Worm (Caenorhabditis elegans) whole organism, L3 larva: ENCODE data around the gene rop-1.

Experiments used
- R02D3.7 ChIP-seq: fragments of 150-350 bp; optimal IDR thresholded peaks from 2 replicates; lab custom pipeline; 2014; ENCODE audit warnings: missing biosample characterization, missing genetic modification characterization
- aly-2 ChIP-seq: fragments of 150-350 bp; optimal IDR thresholded peaks from 2 replicates; lab custom pipeline; 2014; ENCODE audit warnings: missing biosample characterization, missing genetic modification characterization
- ama-1 ChIP-seq: fragments of 150-350 bp; optimal IDR thresholded peaks from 2 replicates; lab custom pipeline; 2018
- ceh-16 ChIP-seq: sonication (generic microtip); optimal IDR thresholded peaks from 2 replicates; lab custom pipeline; 2017; ENCODE audit warnings: missing biosample characterization, missing genetic modification characterization
- ceh-28 ChIP-seq: fragments of 150-350 bp; optimal IDR thresholded peaks from 2 replicates; lab custom pipeline; 2014; ENCODE audit warnings: missing biosample characterization, missing genetic modification reagents, missing genetic modification characterization
- ceh-82 ChIP-seq: fragments of 150-350 bp; optimal IDR thresholded peaks from 2 replicates; lab custom pipeline; 2014; ENCODE audit warnings: missing biosample characterization, missing genetic modification characterization
- daf-12 ChIP-seq: fragments of 150-350 bp; optimal IDR thresholded peaks from 2 replicates; lab custom pipeline; 2014; ENCODE audit warnings: missing biosample characterization, missing genetic modification reagents, missing genetic modification characterization
- egl-27 ChIP-seq: sonication (generic microtip); optimal IDR thresholded peaks from 4 replicates; lab custom pipeline; 2017; ENCODE audit warnings: missing biosample characterization, missing genetic modification reagents, missing genetic modification characterization
- elt-1 ChIP-seq: fragments of 150-350 bp; optimal IDR thresholded peaks from 2 replicates; lab custom pipeline; 2014; ENCODE audit warnings: missing biosample characterization, missing genetic modification characterization
- elt-2 ChIP-seq: sonication (generic microtip); optimal IDR thresholded peaks from 2 replicates; lab custom pipeline; 2016; ENCODE audit warnings: missing genetic modification reagents, mild to moderate bottlenecking, missing genetic modification characterization, missing compliant biosample characterization
- elt-3 ChIP-seq, 3 experiments: fragments of 150-350 bp in 1 of 3; sonication (generic microtip) in 2 of 3; optimal IDR thresholded peaks; 2 replicates in 2 of 3; 4 replicates in 1 of 3; lab custom pipeline; 2014 to 2017; ENCODE audit warnings: missing biosample characterization in 3 of 3, missing genetic modification characterization in 3 of 3
- eor-1 ChIP-seq, 2 experiments: fragments of 150-350 bp; optimal IDR thresholded peaks; 2 replicates each; lab custom pipeline; 2014 to 2018; ENCODE audit warnings: missing biosample characterization in 2 of 2, missing genetic modification characterization in 2 of 2
- fkh-2 ChIP-seq: fragments of 150-350 bp; optimal IDR thresholded peaks from 2 replicates; lab custom pipeline; 2014; ENCODE audit warnings: missing biosample characterization, missing genetic modification reagents, missing genetic modification characterization
- fos-1 ChIP-seq: fragments of 150-350 bp; optimal IDR thresholded peaks from 2 replicates; lab custom pipeline; 2014; ENCODE audit warnings: missing biosample characterization, missing genetic modification characterization
- hmg-11 ChIP-seq: sonication (generic microtip); optimal IDR thresholded peaks from 2 replicates; lab custom pipeline; 2016; ENCODE audit warnings: missing genetic modification characterization, missing compliant biosample characterization
- lin-15B ChIP-seq: fragments of 150-350 bp; optimal IDR thresholded peaks from 2 replicates; lab custom pipeline; 2014; ENCODE audit warnings: missing biosample characterization, missing genetic modification characterization
- lin-39 ChIP-seq: fragments of 150-350 bp; optimal IDR thresholded peaks from 2 replicates; lab custom pipeline; 2018; ENCODE audit warnings: missing biosample characterization, missing genetic modification reagents, missing genetic modification characterization
- lsy-12 ChIP-seq: sonication (generic microtip); optimal IDR thresholded peaks from 2 replicates; lab custom pipeline; 2016; ENCODE audit warnings: mild to moderate bottlenecking, missing genetic modification characterization, missing compliant biosample characterization
- mdl-1 ChIP-seq: fragments of 150-350 bp; optimal IDR thresholded peaks from 2 replicates; lab custom pipeline; 2014; ENCODE audit warnings: missing biosample characterization, missing genetic modification characterization
- mml-1 ChIP-seq: fragments of 150-350 bp; sonication (generic microtip); optimal IDR thresholded peaks from 3 replicates; lab custom pipeline; 2014; ENCODE audit warnings: missing biosample characterization, missing genetic modification characterization
- nhr-11 ChIP-seq: fragments of 150-350 bp; optimal IDR thresholded peaks from 2 replicates; lab custom pipeline; 2014; ENCODE audit warnings: missing biosample characterization, missing genetic modification characterization
- nhr-12 ChIP-seq: fragments of 150-350 bp; optimal IDR thresholded peaks from 2 replicates; lab custom pipeline; 2014; ENCODE audit warnings: missing biosample characterization, missing genetic modification characterization
- nhr-23 ChIP-seq: fragments of 150-350 bp; optimal IDR thresholded peaks from 2 replicates; lab custom pipeline; 2014; ENCODE audit warnings: missing biosample characterization, missing genetic modification reagents, missing genetic modification characterization
- nhr-25 ChIP-seq: sonication (generic microtip); optimal IDR thresholded peaks from 2 replicates; lab custom pipeline; 2017; ENCODE audit warnings: missing biosample characterization, missing genetic modification characterization
- nhr-67 ChIP-seq: fragments of 150-350 bp; optimal IDR thresholded peaks from 2 replicates; lab custom pipeline; 2014; ENCODE audit warnings: missing biosample characterization, missing genetic modification characterization
- nhr-76 ChIP-seq: fragments of 150-350 bp; sonication (generic microtip); optimal IDR thresholded peaks from 5 replicates; lab custom pipeline; 2014; ENCODE audit warnings: missing biosample characterization, missing genetic modification characterization
- nhr-77 ChIP-seq: fragments of 150-350 bp; optimal IDR thresholded peaks from 2 replicates; lab custom pipeline; 2014; ENCODE audit warnings: missing biosample characterization, missing genetic modification characterization
- pha-4 ChIP-seq: fragments of 150-350 bp; optimal IDR thresholded peaks from 2 replicates; lab custom pipeline; 2014; ENCODE audit warnings: missing biosample characterization, missing genetic modification reagents, missing genetic modification characterization
- sea-2 ChIP-seq: fragments of 150-350 bp; sonication (generic microtip); optimal IDR thresholded peaks from 4 replicates; lab custom pipeline; 2014; ENCODE audit warnings: missing biosample characterization, missing genetic modification reagents, missing genetic modification characterization
- unc-39 ChIP-seq: sonication (generic microtip); optimal IDR thresholded peaks from 4 replicates; lab custom pipeline; 2017; ENCODE audit warnings: missing biosample characterization, missing genetic modification characterization
- unc-62 ChIP-seq: fragments of 150-350 bp; sonication (generic microtip); optimal IDR thresholded peaks from 4 replicates; lab custom pipeline; 2014; ENCODE audit warnings: missing biosample characterization, missing genetic modification reagents, missing genetic modification characterization
- zag-1 ChIP-seq: fragments of 150-350 bp; optimal IDR thresholded peaks from 2 replicates; lab custom pipeline; 2014; ENCODE audit warnings: missing biosample characterization, missing genetic modification characterization
- ztf-4 ChIP-seq: fragments of 150-350 bp; optimal IDR thresholded peaks from 2 replicates; lab custom pipeline; 2014; ENCODE audit warnings: missing biosample characterization, missing genetic modification characterization

Gene rop-1

DNA sequence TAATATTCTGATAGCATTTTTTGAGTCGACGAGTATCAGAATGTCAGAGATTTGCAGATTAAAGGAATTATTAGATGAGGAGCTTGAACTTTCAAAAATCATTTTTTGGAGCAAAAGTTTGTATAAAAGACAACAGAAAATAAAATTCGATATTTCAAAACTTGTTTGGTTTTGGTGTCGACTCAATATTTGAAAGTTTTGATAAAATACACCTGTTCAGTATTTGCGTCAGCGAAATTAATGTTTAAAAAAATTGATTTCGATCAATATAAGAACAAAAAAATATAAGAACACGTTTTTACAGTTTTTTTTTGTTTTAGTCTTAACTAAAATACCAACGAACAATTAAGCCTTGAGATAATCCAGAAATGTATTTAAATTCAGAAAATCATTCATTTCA, 34.2 kb downstream of the rop-1 start, which contains the start of gene C12D8.13:
TSS of gene C12D8.13 (minus strand) at position 101 of the 400 bp plus-strand sequence.
- TF ChIP-seq ztf-4 (tag; lab: Kevin White, UChicago) (no peak), ceh-82 (tag; lab: Kevin White, UChicago) (no peak), ceh-16 (tag; lab: Kevin White, UChicago) (no peak), nhr-11 (tag; lab: Kevin White, UChicago) (no peak), nhr-76 (tag; lab: Kevin White, UChicago) (no peak), pha-4 (tag; lab: Kevin White, UChicago) (no peak), R02D3.7 (tag; lab: Kevin White, UChicago) (no peak), eor-1 (tag; optimal IDR thresholded peaks at IDR 0.05; lab: Kevin White, UChicago) (no peak), fos-1 (tag; lab: Kevin White, UChicago) (no peak), zag-1 (tag; lab: Kevin White, UChicago) (no peak), sea-2 (no peak), ama-1 (lab: Kevin White, UChicago) (no peak), mdl-1 (tag; lab: Kevin White, UChicago) (no peak), lsy-12 (no peak), nhr-12 (no peak), lin-39 (no peak)
- TF ChIP-seq, all 47 proteins: peak for 0

DNA sequence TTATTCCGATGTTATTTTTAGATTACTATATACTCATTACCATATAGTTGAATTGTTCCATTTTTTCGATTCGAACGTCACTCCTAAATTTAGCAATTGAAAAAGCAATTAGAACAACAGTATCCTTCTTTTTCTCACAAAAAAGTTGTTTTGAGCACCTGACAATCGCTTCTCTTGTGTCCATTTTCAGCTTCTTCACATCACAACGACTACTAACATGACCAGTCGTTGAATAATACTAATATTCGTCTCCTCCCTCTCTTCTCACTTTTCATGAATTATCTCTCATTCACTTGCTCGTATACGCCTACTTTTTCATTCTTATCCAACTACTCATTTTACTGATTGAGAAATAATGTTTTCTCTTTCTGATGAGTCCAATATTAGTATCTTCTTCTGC, 38.1 kb downstream of the rop-1 start, which contains the start of gene ZK856.14:
TSS of gene ZK856.14 (plus strand) at position 301 of the 400 bp plus-strand sequence.
- TF ChIP-seq elt-1 (tag; lab: Kevin White, UChicago): no peak
- TF ChIP-seq ama-1 (lab: Kevin White, UChicago): no peak
- TF ChIP-seq nhr-67: no peak
- TF ChIP-seq nhr-25: no peak
- TF ChIP-seq nhr-76 (tag; lab: Kevin White, UChicago): no peak
- TF ChIP-seq unc-39 (tag; lab: Kevin White, UChicago): no peak
- TF ChIP-seq daf-12: no peak
- TF ChIP-seq lin-39: no peak
- TF ChIP-seq ceh-28 (tag; lab: Kevin White, UChicago): no peak
- TF ChIP-seq hmg-11 (tag; lab: Kevin White, UChicago): no peak
- no peak for TF ChIP-seq eor-1 (tag; optimal IDR thresholded peaks at IDR 0.05; lab: Kevin White, UChicago)
- no peak for TF ChIP-seq nhr-23 (tag; lab: Kevin White, UChicago)
- TF ChIP-seq lsy-12: no peak
- TF ChIP-seq mml-1 (tag; lab: Kevin White, UChicago): no peak
- no peak for TF ChIP-seq lin-15B (tag; lab: Kevin White, UChicago)
- TF ChIP-seq elt-2 (tag; lab: Kevin White, UChicago): no peak
- no peak for TF ChIP-seq nhr-11 (tag; lab: Kevin White, UChicago)
- no peak for TF ChIP-seq egl-27 (tag; lab: Kevin White, UChicago)

DNA sequence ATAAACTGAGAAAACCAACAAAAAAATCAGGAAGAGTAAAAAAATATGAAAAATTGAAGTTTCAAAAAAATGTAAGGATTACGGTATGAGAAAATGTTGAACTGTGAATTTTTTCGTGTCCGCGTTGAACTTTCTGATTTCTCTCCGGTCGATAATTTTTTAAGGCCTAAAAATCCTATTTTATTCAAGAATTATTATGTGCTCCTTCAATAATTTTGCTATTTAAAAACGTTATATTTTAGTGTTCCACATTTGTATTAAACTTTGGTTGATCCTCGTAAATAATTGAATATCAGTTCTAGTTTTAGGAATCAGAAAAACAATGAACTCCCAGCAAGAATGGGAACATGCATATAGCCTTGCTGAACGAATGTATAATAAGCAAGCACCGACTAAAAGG, 42.2 kb downstream of the rop-1 start, which contains the start of gene hpo-40:
TSS of gene hpo-40 (plus strand) at position 301 of the 400 bp plus-strand sequence.
- no peak for TF ChIP-seq lin-15B (tag; lab: Kevin White, UChicago)
- TF ChIP-seq, all 47 proteins: peak for 0

DNA sequence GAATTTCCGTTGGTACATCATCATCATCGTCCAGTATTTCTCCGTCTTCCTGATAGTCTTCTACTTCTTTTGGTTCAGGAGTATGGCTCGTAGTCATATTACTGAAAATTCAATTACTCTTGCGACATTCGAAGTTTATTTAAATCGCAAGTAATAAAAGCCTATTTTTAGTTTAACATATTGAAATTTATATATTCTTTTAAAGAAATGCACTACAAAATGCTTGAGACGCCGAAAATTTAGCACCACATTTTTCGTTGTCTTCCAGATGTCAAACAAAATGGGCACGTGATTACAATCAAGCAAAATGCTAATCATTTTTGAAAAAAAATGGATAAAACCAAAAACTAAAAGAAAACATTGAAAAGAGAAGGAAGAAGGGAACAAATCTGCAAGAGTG, 42.8 kb downstream of the rop-1 start, which contains the start of gene zhit-3:
TSS of gene zhit-3 (minus strand) at position 101 of the 400 bp plus-strand sequence.
- TF ChIP-seq nhr-67: no peak
- TF ChIP-seq daf-12: no peak
- no peak for TF ChIP-seq mdl-1 (tag; lab: Kevin White, UChicago)
- no peak for TF ChIP-seq ceh-82 (tag; lab: Kevin White, UChicago)
- no peak for TF ChIP-seq lin-15B (tag; lab: Kevin White, UChicago)
- TF ChIP-seq mml-1 (tag; lab: Kevin White, UChicago): no peak
- TF ChIP-seq unc-62: no peak
- TF ChIP-seq pha-4 (tag; lab: Kevin White, UChicago): no peak
- TF ChIP-seq nhr-77 (tag; lab: Kevin White, UChicago): no peak
- TF ChIP-seq elt-3 (tag; optimal IDR thresholded peaks at IDR 0.05; lab: Kevin White, UChicago): no peak
- TF ChIP-seq fos-1 (tag; lab: Kevin White, UChicago): no peak
- TF ChIP-seq aly-2 (tag; lab: Kevin White, UChicago): no peak

DNA sequence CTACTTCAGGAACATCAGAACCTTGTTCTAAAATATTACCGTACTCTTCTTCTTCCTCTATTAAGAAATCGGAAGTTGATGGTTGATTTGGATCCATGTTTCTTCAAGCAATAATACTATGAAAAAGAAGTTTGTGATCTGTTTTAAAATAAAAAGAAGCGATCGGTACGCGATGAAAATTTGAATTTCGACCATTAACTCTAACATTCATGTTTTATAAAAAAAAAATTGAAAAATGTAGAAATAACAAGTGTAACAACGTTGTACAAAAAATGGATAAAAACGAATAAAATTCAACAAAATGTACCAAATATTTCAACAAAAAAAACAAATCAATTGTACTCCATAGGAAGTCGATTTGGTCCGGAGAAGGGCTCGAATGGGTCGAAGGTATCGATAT, 44.6 kb downstream of the rop-1 start, which contains the start of gene tftc-3:
TSS of gene tftc-3 (minus strand) at position 101 of the 400 bp plus-strand sequence.
- TF ChIP-seq elt-1 (tag; lab: Kevin White, UChicago) (no peak), unc-62 (no peak), nhr-23 (tag; lab: Kevin White, UChicago) (no peak), R02D3.7 (tag; lab: Kevin White, UChicago) (no peak), fkh-2 (no peak), nhr-67 (no peak)
